Fruit fly (Drosophila melanogaster) whole organism, embryonic: ENCODE results near the gene sky.

Source experiments
- Abd-B ChIP-seq: fragments of 200-800 bp; sonication (Bioruptor generic); optimal IDR thresholded peaks from 2 replicates; lab custom pipeline; 2018; ENCODE audit warnings: missing biosample characterization, mild to moderate bottlenecking, missing genetic modification characterization, moderate library complexity
- Blimp-1 ChIP-seq: fragments of 200-800 bp; sonication (Bioruptor generic); optimal IDR thresholded peaks from 3 replicates; lab custom pipeline; 2018; ENCODE audit warnings: missing biosample characterization, missing genetic modification characterization, mild to moderate bottlenecking, moderate library complexity, missing genetic modification reagents
- CG10543 ChIP-seq: fragments of 200-800 bp; sonication (Bioruptor generic); optimal IDR thresholded peaks from 3 replicates; lab custom pipeline; 2017; ENCODE audit warnings: missing biosample characterization, mild to moderate bottlenecking, missing genetic modification characterization, moderate library complexity
- CG11723 ChIP-seq: fragments of 200-800 bp; sonication (Bioruptor generic); optimal IDR thresholded peaks from 2 replicates; lab custom pipeline; 2017; ENCODE audit warnings: missing biosample characterization, mild to moderate bottlenecking, missing genetic modification characterization
- CG12219 ChIP-seq: fragments of 200-800 bp; sonication (Bioruptor generic); optimal IDR thresholded peaks from 3 replicates; lab custom pipeline; 2018; ENCODE audit warnings: missing biosample characterization, mild to moderate bottlenecking, missing genetic modification characterization
- CG1233 ChIP-seq: fragments of 200-800 bp; sonication (Bioruptor generic); optimal IDR thresholded peaks from 4 replicates; lab custom pipeline; 2018; ENCODE audit warnings: missing biosample characterization, mild to moderate bottlenecking, missing genetic modification characterization
- CG15601 ChIP-seq: fragments of 200-800 bp; sonication (Bioruptor generic); optimal IDR thresholded peaks from 3 replicates; lab custom pipeline; 2019; ENCODE audit warnings: missing biosample characterization, mild to moderate bottlenecking, missing genetic modification characterization, moderate library complexity
- CG17568 ChIP-seq: fragments of 200-800 bp; sonication (Bioruptor generic); optimal IDR thresholded peaks from 2 replicates; lab custom pipeline; 2018; ENCODE audit warnings: missing biosample characterization, mild to moderate bottlenecking, missing genetic modification characterization, moderate library complexity
- CG17829 ChIP-seq: fragments of 200-800 bp; optimal IDR thresholded peaks from 2 replicates; lab custom pipeline; 2019; ENCODE audit warnings: missing biosample characterization, mild to moderate bottlenecking, missing genetic modification characterization, moderate library complexity
- CG1792 ChIP-seq: fragments of 200-800 bp; sonication (Bioruptor generic); optimal IDR thresholded peaks from 2 replicates; lab custom pipeline; 2016; ENCODE audit warnings: missing biosample characterization, missing genetic modification characterization
- CG18599 ChIP-seq: fragments of 200-800 bp; sonication (Bioruptor generic); optimal IDR thresholded peaks from 3 replicates; lab custom pipeline; 2017; ENCODE audit warnings: missing biosample characterization, missing genetic modification characterization, mild to moderate bottlenecking, moderate library complexity, missing genetic modification reagents
- CG2116 ChIP-seq: fragments of 200-800 bp; sonication (Bioruptor generic); optimal IDR thresholded peaks from 3 replicates; lab custom pipeline; 2018; ENCODE audit warnings: missing biosample characterization, mild to moderate bottlenecking, missing genetic modification characterization
- CG3163 ChIP-seq: fragments of 200-800 bp; sonication (Bioruptor generic); optimal IDR thresholded peaks from 3 replicates; lab custom pipeline; 2016; ENCODE audit warnings: missing biosample characterization, missing genetic modification characterization
- CG3847 ChIP-seq: fragments of 200-800 bp; sonication (Bioruptor generic); IDR thresholded peaks from 2 replicates; pipeline ENCODE4 v1.3.6; 2022; ENCODE audit warnings: missing biosample characterization, missing genetic modification characterization
- CG4854 ChIP-seq: fragments of 200-800 bp; sonication (Bioruptor generic); optimal IDR thresholded peaks from 2 replicates; lab custom pipeline; 2016; ENCODE audit warnings: missing biosample characterization, missing genetic modification characterization, inconsistent platforms
- CG7928 ChIP-seq: fragments of 200-800 bp; sonication (Bioruptor generic); optimal IDR thresholded peaks from 2 replicates; lab custom pipeline; 2017; ENCODE audit warnings: missing biosample characterization, mild to moderate bottlenecking, missing genetic modification characterization
- CG7987 ChIP-seq: fragments of 200-800 bp; sonication (Bioruptor generic); optimal IDR thresholded peaks from 2 replicates; lab custom pipeline; 2018; ENCODE audit warnings: missing biosample characterization, mild to moderate bottlenecking, missing genetic modification characterization, moderate library complexity
- CG9437 ChIP-seq: fragments of 200-800 bp; sonication (Bioruptor generic); optimal IDR thresholded peaks from 2 replicates; lab custom pipeline; 2018; ENCODE audit warnings: missing biosample characterization, mild to moderate bottlenecking, missing genetic modification characterization
- Chrac-16 ChIP-seq: fragments of 200-800 bp; sonication (Bioruptor generic); optimal IDR thresholded peaks from 3 replicates; lab custom pipeline; 2016; ENCODE audit warnings: missing biosample characterization, missing genetic modification characterization
- Ets65A ChIP-seq: fragments of 200-800 bp; sonication (Bioruptor generic); peaks from one replicate; lab custom pipeline; 2016; ENCODE audit warnings: missing biosample characterization, missing genetic modification characterization
- H2.0 ChIP-seq: fragments of 200-800 bp; sonication (Bioruptor generic); IDR thresholded peaks from 2 replicates; pipeline ENCODE4 v1.3.6; 2022; ENCODE audit warnings: missing biosample characterization, missing genetic modification characterization
- HHEX ChIP-seq: fragments of 200-800 bp; sonication (Bioruptor generic); optimal IDR thresholded peaks from 3 replicates; lab custom pipeline; 2017; ENCODE audit warnings: missing biosample characterization, mild to moderate bottlenecking, missing genetic modification characterization, missing genetic modification reagents
- HLH4C ChIP-seq: fragments of 200-800 bp; sonication (Bioruptor generic); IDR thresholded peaks from 3 replicates; pipeline ENCODE4 v1.3.6; 2022; ENCODE audit warnings: missing biosample characterization, missing genetic modification characterization; ENCODE audit not compliant: partially characterized antibody
- HmgD ChIP-seq: fragments of 200-800 bp; sonication (Bioruptor generic); optimal IDR thresholded peaks from 3 replicates; lab custom pipeline; 2016; ENCODE audit warnings: missing biosample characterization, missing genetic modification characterization
- Lim3 ChIP-seq: fragments of 200-800 bp; sonication (Bioruptor generic); IDR thresholded peaks from 2 replicates; pipeline ENCODE4 v1.3.6; 2022; ENCODE audit warnings: missing biosample characterization, missing genetic modification characterization
- MBD-R2 ChIP-seq: fragments of 200-800 bp; sonication (Bioruptor generic); IDR thresholded peaks from 2 replicates; pipeline ENCODE4 v1.3.6; 2022; ENCODE audit warnings: missing biosample characterization, missing genetic modification characterization
- Mad ChIP-seq: fragments of 200-800 bp; sonication (Bioruptor generic); optimal IDR thresholded peaks from 2 replicates; lab custom pipeline; 2016; ENCODE audit warnings: missing biosample characterization, missing genetic modification characterization
- NK7.1 ChIP-seq: fragments of 200-800 bp; sonication (Bioruptor generic); optimal IDR thresholded peaks from 3 replicates; lab custom pipeline; 2016; ENCODE audit warnings: missing biosample characterization, missing genetic modification characterization
- Poxn ChIP-seq: fragments of 200-800 bp; sonication (Bioruptor generic); IDR thresholded peaks from 2 replicates; pipeline ENCODE4 v1.3.6; 2022; ENCODE audit warnings: missing biosample characterization, missing genetic modification characterization
- Taf1 ChIP-seq: fragments of 200-800 bp; sonication (Bioruptor generic); IDR thresholded peaks from 2 replicates; pipeline ENCODE4 v1.3.6; 2022; ENCODE audit warnings: missing biosample characterization, missing genetic modification characterization
- Xrp1 ChIP-seq: fragments of 200-800 bp; sonication (Bioruptor generic); IDR thresholded peaks from 2 replicates; pipeline ENCODE4 v1.3.6; 2022; ENCODE audit warnings: missing biosample characterization, missing genetic modification characterization
- YL-1 ChIP-seq: fragments of 200-800 bp; sonication (Bioruptor generic); optimal IDR thresholded peaks from 3 replicates; lab custom pipeline; 2017; ENCODE audit warnings: missing biosample characterization, mild to moderate bottlenecking, missing genetic modification characterization
- btn ChIP-seq: fragments of 200-800 bp; sonication (Bioruptor generic); optimal IDR thresholded peaks from 2 replicates; lab custom pipeline; 2016; ENCODE audit warnings: missing biosample characterization, missing genetic modification characterization
- crp ChIP-seq, 2 experiments: fragments of 200-800 bp; sonication (Bioruptor generic); optimal IDR thresholded peaks; 2 replicates in 1 of 2; 3 replicates in 1 of 2; lab custom pipeline; 2017; ENCODE audit warnings: missing biosample characterization in 2 of 2, missing genetic modification characterization in 2 of 2, mild to moderate bottlenecking in 1 of 2, moderate library complexity in 1 of 2
- danr ChIP-seq: fragments of 200-800 bp; sonication (Bioruptor generic); IDR thresholded peaks from 2 replicates; pipeline ENCODE4 v1.3.6; 2022; ENCODE audit warnings: missing biosample characterization, missing genetic modification characterization
- ems ChIP-seq: fragments of 200-800 bp; sonication (Bioruptor generic); optimal IDR thresholded peaks from 3 replicates; lab custom pipeline; 2016; ENCODE audit warnings: missing biosample characterization, missing genetic modification characterization
- ftz-f1 ChIP-seq: fragments of 200-800 bp; sonication (Bioruptor generic); optimal IDR thresholded peaks from 2 replicates; lab custom pipeline; 2016; ENCODE audit warnings: missing biosample characterization, missing genetic modification characterization
- gfzf ChIP-seq: fragments of 200-800 bp; sonication (Bioruptor generic); optimal IDR thresholded peaks from 2 replicates; lab custom pipeline; 2016; ENCODE audit warnings: missing biosample characterization, mild to moderate bottlenecking, missing genetic modification characterization, moderate library complexity
- gro ChIP-seq: fragments of 200-800 bp; sonication (Bioruptor generic); optimal IDR thresholded peaks from 2 replicates; lab custom pipeline; 2016; ENCODE audit warnings: missing biosample characterization, missing genetic modification characterization
- hkb ChIP-seq, 2 experiments: fragments of 200-800 bp in 1 of 2; fragments of >200 bp in 1 of 2; sonication (Bioruptor generic) in 1 of 2; IDR thresholded peaks in 1 of 2; optimal IDR thresholded peaks in 1 of 2; 2 replicates each; pipeline versions ENCODE4 v1.3.6 to Lab custom; 2017 to 2022; ENCODE audit warnings: missing biosample characterization in 1 of 2, missing genetic modification characterization in 1 of 2
- hth ChIP-seq: fragments of >200 bp; optimal IDR thresholded peaks from 2 replicates; lab custom pipeline; 2017; ENCODE audit warnings: inconsistent platforms
- lab ChIP-seq: fragments of 200-800 bp; sonication (Bioruptor generic); optimal IDR thresholded peaks from 3 replicates; lab custom pipeline; 2017; ENCODE audit warnings: missing biosample characterization, missing genetic modification characterization, mild to moderate bottlenecking, moderate library complexity, missing genetic modification reagents
- lilli ChIP-seq: fragments of 200-800 bp; sonication (Bioruptor generic); optimal IDR thresholded peaks from 3 replicates; lab custom pipeline; 2016; ENCODE audit warnings: missing biosample characterization, missing genetic modification characterization
- nmo ChIP-seq: fragments of 200-800 bp; sonication (Bioruptor generic); optimal IDR thresholded peaks from 2 replicates; lab custom pipeline; 2018; ENCODE audit warnings: missing biosample characterization, mild to moderate bottlenecking, missing genetic modification characterization, moderate library complexity
- pzg ChIP-seq: fragments of 200-800 bp; sonication (Bioruptor generic); optimal IDR thresholded peaks from 3 replicates; lab custom pipeline; 2018; ENCODE audit warnings: missing biosample characterization, mild to moderate bottlenecking, missing genetic modification characterization, moderate library complexity
- slou ChIP-seq: fragments of 200-800 bp; sonication (Bioruptor generic); optimal IDR thresholded peaks from 3 replicates; lab custom pipeline; 2016; ENCODE audit warnings: missing biosample characterization, missing genetic modification characterization
- sug ChIP-seq: fragments of 200-800 bp; optimal IDR thresholded peaks from 2 replicates; lab custom pipeline; 2019; ENCODE audit warnings: missing biosample characterization, mild to moderate bottlenecking, missing genetic modification characterization, moderate library complexity
- tup ChIP-seq: fragments of 200-800 bp; sonication (Bioruptor generic); optimal IDR thresholded peaks from 2 replicates; lab custom pipeline; 2016; ENCODE audit warnings: missing biosample characterization, mild to moderate bottlenecking, missing genetic modification characterization, moderate library complexity
- tx ChIP-seq: fragments of 200-800 bp; sonication (Bioruptor generic); optimal IDR thresholded peaks from 2 replicates; lab custom pipeline; 2016; ENCODE audit warnings: missing biosample characterization, missing genetic modification characterization

The sky gene

dm6 chr2L:20889857-20890606, 28.7 kb downstream of the sky start (continued):
- TF ChIP-seq tx (GFP tag; lab: Kevin White, UChicago) (no peak), sug (tag; lab: Kevin White, UChicago) (peak; percentile 38), YL-1 (GFP tag; lab: Kevin White, UChicago) (no peak), CG4854 (GFP tag; lab: Kevin White, UChicago) (peak; percentile 4), CG17829 (tag; lab: Kevin White, UChicago) (no peak), CG18599 (GFP tag; lab: Kevin White, UChicago) (peak; percentile 13), MBD-R2 (GFP tag; lab: Robert Waterston, UW) (no peak), NK7.1 (GFP tag; lab: Kevin White, UChicago) (no peak), tup (GFP tag; lab: Kevin White, UChicago) (no peak), CG3163 (peak; percentile 20), CG12219 (GFP tag; lab: Kevin White, UChicago) (peak; percentile 44), crp (GFP tag; optimal IDR thresholded peaks at IDR 0.05; lab: Kevin White, UChicago) (no peak), CG2116 (GFP tag; lab: Kevin White, UChicago) (no peak), ftz-f1 (GFP tag; lab: Kevin White, UChicago) (no peak), CG7987 (GFP tag; lab: Kevin White, UChicago) (peak; percentile 44), Lim3 (no peak), HLH4C (no peak), Chrac-16 (no peak), danr (no peak), CG10543 (no peak), lilli (peak; percentile 35), CG7928 (GFP tag; lab: Kevin White, UChicago) (no peak), slou (GFP tag; lab: Kevin White, UChicago) (no peak), CG3847 (GFP tag; lab: Robert Waterston, UW) (no peak), HHEX (GFP tag; lab: Kevin White, UChicago) (peak; percentile 19), HmgD (GFP tag; lab: Kevin White, UChicago) (no peak), CG9437 (peak; percentile 34), Ets65A (GFP tag; lab: Kevin White, UChicago) (no peak), Taf1 (GFP tag; lab: Robert Waterston, UW) (no peak), H2.0 (GFP tag; lab: Robert Waterston, UW) (no peak), Xrp1 (GFP tag; lab: Robert Waterston, UW) (peak; percentile 43; the same call in 1 of the 2 replicates), CG15601 (tag; lab: Kevin White, UChicago) (no peak), gfzf (GFP tag; lab: Kevin White, UChicago) (no peak), gro (GFP tag; lab: Kevin White, UChicago) (peak; percentile 14), nmo (peak; percentile 42), hkb (optimal IDR thresholded peaks at IDR 0.05; lab: Kevin White, UChicago) (no peak), hkb (GFP tag; IDR thresholded peaks at IDR 0.05; lab: Robert Waterston, UW) (peak; percentile 31; the same call in 1 of the 2 replicates), Mad (no peak), CG11723 (no peak), pzg (GFP tag; lab: Kevin White, UChicago) (no peak), Blimp-1 (peak; percentile 35), CG1233 (no peak), CG17568 (GFP tag; lab: Kevin White, UChicago) (no peak), btn (no peak), Abd-B (GFP tag; lab: Kevin White, UChicago) (peak; percentile 34), CG1792 (GFP tag; lab: Kevin White, UChicago) (peak; percentile 6), lab (GFP tag; lab: Kevin White, UChicago) (peak; percentile 53), ems (GFP tag; lab: Kevin White, UChicago) (no peak), Poxn (GFP tag; lab: Robert Waterston, UW) (no peak), hth (no peak)
